Worm (Caenorhabditis elegans): ENCODE measurements around the gene lec-9.

DNA sequence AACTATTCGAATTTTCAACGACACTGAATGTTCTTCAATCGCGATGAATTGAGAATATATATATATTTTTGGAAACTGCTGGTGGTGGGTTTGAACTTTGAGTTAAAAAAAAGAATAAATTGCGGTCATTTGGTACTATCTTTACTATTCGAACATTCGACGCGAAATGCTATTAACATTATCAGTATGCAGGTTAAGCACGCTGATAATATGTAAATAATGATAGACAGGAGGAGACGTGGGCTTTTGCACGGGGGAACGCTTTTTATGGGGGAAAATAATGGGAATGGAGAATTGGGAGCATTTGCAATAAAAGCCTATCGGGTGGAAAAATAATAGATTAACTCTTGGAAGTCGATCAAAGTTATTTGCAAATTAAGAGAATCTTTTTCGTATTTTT, 38.7 kb downstream of the lec-9 start:
- TF ChIP-seq cog-1 (tag; optimal IDR thresholded peaks at IDR 0.05) (no peak), med-1 (GFP tag; optimal IDR thresholded peaks at IDR 0.05; ENCODE audit: insufficient read depth) (no peak), klf-2 (GFP tag; conservative IDR thresholded peaks at IDR 0.05) (no peak), ztf-23 (GFP tag; IDR thresholded peaks at IDR 0.05) (no peak)
